Fruit fly (Drosophila melanogaster) whole organism, embryonic: ENCODE measurements around the gene dpr20.

Experiments
- CG10431 ChIP-seq: fragments of 200-800 bp; sonication (Bioruptor generic); optimal IDR thresholded peaks from 3 replicates; lab custom pipeline; 2018; ENCODE audit warnings: missing biosample characterization, mild to moderate bottlenecking, missing genetic modification characterization
- CG12299 ChIP-seq: fragments of 200-800 bp; sonication (Bioruptor generic); optimal IDR thresholded peaks from 2 replicates; lab custom pipeline; 2018; ENCODE audit warnings: missing biosample characterization, mild to moderate bottlenecking, missing genetic modification characterization
- CG14014 ChIP-seq: fragments of 200-800 bp; sonication (Bioruptor generic); IDR thresholded peaks from 2 replicates; pipeline ENCODE4 v1.3.6; 2022; ENCODE audit warnings: missing biosample characterization, missing genetic modification characterization
- CG14441 ChIP-seq: fragments of 200-800 bp; sonication (Bioruptor generic); IDR thresholded peaks from 2 replicates; pipeline ENCODE4 v1.3.6; 2022; ENCODE audit warnings: missing biosample characterization, missing genetic modification characterization
- CG15073 ChIP-seq: fragments of 200-800 bp; sonication (Bioruptor generic); optimal IDR thresholded peaks from 2 replicates; lab custom pipeline; 2016; ENCODE audit warnings: missing biosample characterization, missing genetic modification characterization
- CG17612 ChIP-seq: fragments of 200-800 bp; sonication (Bioruptor generic); IDR thresholded peaks from 2 replicates; pipeline ENCODE4 v1.3.6; 2022; ENCODE audit warnings: missing biosample characterization, missing genetic modification characterization
- CG2712 ChIP-seq: fragments of 200-800 bp; optimal IDR thresholded peaks from 3 replicates; lab custom pipeline; 2019; ENCODE audit warnings: missing biosample characterization, mild to moderate bottlenecking, missing genetic modification characterization, moderate library complexity
- CG2875 ChIP-seq: fragments of 200-800 bp; sonication (Bioruptor generic); optimal IDR thresholded peaks from 2 replicates; lab custom pipeline; 2017; ENCODE audit warnings: missing biosample characterization, mild to moderate bottlenecking, missing genetic modification characterization, missing genetic modification reagents
- CG30431 ChIP-seq: fragments of 200-800 bp; sonication (Bioruptor generic); optimal IDR thresholded peaks from 2 replicates; lab custom pipeline; 2017; ENCODE audit warnings: missing biosample characterization, missing genetic modification characterization
- CG32767 ChIP-seq: fragments of 200-800 bp; sonication (Bioruptor generic); IDR thresholded peaks from 2 replicates; pipeline ENCODE4 v1.3.6; 2022; ENCODE audit warnings: missing biosample characterization, missing genetic modification characterization
- CG3838 ChIP-seq: fragments of 200-800 bp; sonication (Bioruptor generic); optimal IDR thresholded peaks from 3 replicates; lab custom pipeline; 2016; ENCODE audit warnings: missing biosample characterization, missing genetic modification characterization
- CG7357 ChIP-seq: fragments of 200-800 bp; sonication (Bioruptor generic); IDR thresholded peaks from 3 replicates; pipeline ENCODE4 v1.3.6; 2022; ENCODE audit warnings: missing biosample characterization, missing genetic modification characterization
- CG7786 ChIP-seq: fragments of 200-800 bp; sonication (Bioruptor generic); optimal IDR thresholded peaks from 2 replicates; lab custom pipeline; 2016; ENCODE audit warnings: missing biosample characterization, missing genetic modification characterization
- CG7928 ChIP-seq: fragments of 200-800 bp; sonication (Bioruptor generic); optimal IDR thresholded peaks from 2 replicates; lab custom pipeline; 2017; ENCODE audit warnings: missing biosample characterization, mild to moderate bottlenecking, missing genetic modification characterization
- CG9817 ChIP-seq: fragments of 200-800 bp; sonication (Bioruptor generic); optimal IDR thresholded peaks from 2 replicates; lab custom pipeline; 2018; ENCODE audit warnings: missing biosample characterization, mild to moderate bottlenecking, missing genetic modification characterization, moderate library complexity
- Dbx ChIP-seq: fragments of 200-800 bp; sonication (Bioruptor generic); IDR thresholded peaks from 3 replicates; pipeline ENCODE4 v1.3.6; 2022; ENCODE audit warnings: missing biosample characterization, missing genetic modification characterization
- Fer2 ChIP-seq: fragments of 200-800 bp; sonication (Bioruptor generic); optimal IDR thresholded peaks from 2 replicates; lab custom pipeline; 2018; ENCODE audit warnings: missing biosample characterization, mild to moderate bottlenecking, missing genetic modification characterization, moderate library complexity
- Gsc ChIP-seq: fragments of 200-800 bp; sonication (Bioruptor generic); IDR thresholded peaks from 2 replicates; pipeline ENCODE4 v1.3.6; 2022; ENCODE audit warnings: missing biosample characterization, missing genetic modification characterization
- HLH3B ChIP-seq: fragments of 200-800 bp; sonication (Bioruptor generic); IDR thresholded peaks from 2 replicates; pipeline ENCODE4 v1.3.6; 2022; ENCODE audit warnings: missing biosample characterization, missing genetic modification characterization
- HmgZ ChIP-seq: fragments of 200-800 bp; sonication (Bioruptor generic); optimal IDR thresholded peaks from 2 replicates; lab custom pipeline; 2018; ENCODE audit warnings: missing biosample characterization, mild to moderate bottlenecking, missing genetic modification characterization
- Nf-YA ChIP-seq: fragments of 200-800 bp; sonication (Bioruptor generic); IDR thresholded peaks from 2 replicates; pipeline ENCODE4 v1.3.6; 2022; ENCODE audit warnings: missing biosample characterization, missing genetic modification characterization
- Opbp ChIP-seq: fragments of 200-800 bp; sonication (Bioruptor generic); IDR thresholded peaks from 3 replicates; pipeline ENCODE4 v1.3.6; 2022; ENCODE audit warnings: missing biosample characterization, missing genetic modification characterization; ENCODE audit not compliant: partially characterized antibody
- Poxn ChIP-seq: fragments of 200-800 bp; sonication (Bioruptor generic); IDR thresholded peaks from 2 replicates; pipeline ENCODE4 v1.3.6; 2022; ENCODE audit warnings: missing biosample characterization, missing genetic modification characterization
- Rx ChIP-seq: fragments of 200-800 bp; sonication (Bioruptor generic); IDR thresholded peaks from 2 replicates; pipeline ENCODE4 v1.3.6; 2022; ENCODE audit warnings: missing biosample characterization, missing genetic modification characterization
- Sry-δ ChIP-seq: fragments of 200-800 bp; sonication (Bioruptor generic); optimal IDR thresholded peaks from 2 replicates; lab custom pipeline; 2016; ENCODE audit warnings: missing biosample characterization, missing genetic modification characterization
- Ssrp ChIP-seq: fragments of 200-800 bp; sonication (Bioruptor generic); optimal IDR thresholded peaks from 2 replicates; lab custom pipeline; 2018; ENCODE audit warnings: missing biosample characterization, mild to moderate bottlenecking, missing genetic modification characterization, moderate library complexity
- Trl ChIP-seq, 3 experiments: fragments of >200 bp in 2 of 3; fragments of 200-800 bp in 1 of 3; sonication (Bioruptor generic) in 1 of 3; optimal IDR thresholded peaks; 2 replicates in 1 of 3; 3 replicates in 2 of 3; lab custom pipeline; 2016 to 2017; ENCODE audit warnings: missing biosample characterization in 1 of 3, missing genetic modification characterization in 1 of 3
- amos ChIP-seq: fragments of 200-800 bp; sonication (Bioruptor generic); IDR thresholded peaks from 2 replicates; pipeline ENCODE4 v1.3.6; 2022; ENCODE audit warnings: missing biosample characterization, missing genetic modification characterization; ENCODE audit not compliant: partially characterized antibody
- ap ChIP-seq: fragments of 200-800 bp; sonication (Bioruptor generic); IDR thresholded peaks from 2 replicates; pipeline ENCODE4 v1.3.6; 2022; ENCODE audit warnings: missing biosample characterization, missing genetic modification characterization
- bsh ChIP-seq, 2 experiments: fragments of 200-800 bp; sonication (Bioruptor generic); optimal IDR thresholded peaks; 2 replicates each; lab custom pipeline; 2017 to 2018; ENCODE audit warnings: mild to moderate bottlenecking in 2 of 2, missing biosample characterization in 2 of 2, missing genetic modification characterization in 2 of 2, moderate library complexity in 1 of 2
- cad ChIP-seq: fragments of >200 bp; optimal IDR thresholded peaks from 2 replicates; lab custom pipeline; 2017; ENCODE audit warnings: missing biosample characterization, missing genetic modification characterization
- da ChIP-seq: fragments of 200-800 bp; sonication (Bioruptor generic); optimal IDR thresholded peaks from 2 replicates; lab custom pipeline; 2016; ENCODE audit warnings: missing biosample characterization, missing genetic modification characterization
- dysf ChIP-seq: fragments of 200-800 bp; sonication (Bioruptor generic); IDR thresholded peaks from 3 replicates; pipeline ENCODE4 v1.3.6; 2022; ENCODE audit warnings: missing biosample characterization, missing genetic modification characterization
- fd3F ChIP-seq: fragments of 200-800 bp; sonication (Bioruptor generic); optimal IDR thresholded peaks from 2 replicates; lab custom pipeline; 2018; ENCODE audit warnings: missing biosample characterization, mild to moderate bottlenecking, missing genetic modification characterization, moderate library complexity
- fu2 ChIP-seq: fragments of 200-800 bp; sonication (Bioruptor generic); optimal IDR thresholded peaks from 2 replicates; lab custom pipeline; 2016; ENCODE audit warnings: missing biosample characterization, missing genetic modification characterization
- h ChIP-seq: fragments of >200 bp; optimal IDR thresholded peaks from 2 replicates; lab custom pipeline; 2017
- lmd ChIP-seq: fragments of 200-800 bp; sonication (Bioruptor generic); IDR thresholded peaks from 2 replicates; pipeline ENCODE4 v1.3.6; 2022; ENCODE audit warnings: missing biosample characterization, missing genetic modification characterization
- lola ChIP-seq, 3 experiments: fragments of >200 bp in 2 of 3; fragments of 200-800 bp in 1 of 3; sonication (Bioruptor generic) in 1 of 3; optimal IDR thresholded peaks; 2 replicates each; lab custom pipeline; 2017 to 2019; ENCODE audit warnings: missing biosample characterization in 3 of 3, missing genetic modification characterization in 3 of 3, mild to moderate bottlenecking in 1 of 3, moderate library complexity in 1 of 3
- nmo ChIP-seq: fragments of 200-800 bp; sonication (Bioruptor generic); optimal IDR thresholded peaks from 2 replicates; lab custom pipeline; 2018; ENCODE audit warnings: missing biosample characterization, mild to moderate bottlenecking, missing genetic modification characterization, moderate library complexity
- pum ChIP-seq: fragments of 200-800 bp; sonication (Bioruptor generic); optimal IDR thresholded peaks from 2 replicates; lab custom pipeline; 2016; ENCODE audit warnings: missing biosample characterization, missing genetic modification characterization
- sens ChIP-seq: fragments of 200-800 bp; sonication (Bioruptor generic); peaks from one replicate; lab custom pipeline; 2016; ENCODE audit warnings: missing biosample characterization, missing genetic modification characterization
- sens-2 ChIP-seq: fragments of 200-800 bp; sonication (Bioruptor generic); IDR thresholded peaks from 2 replicates; pipeline ENCODE4 v1.3.6; 2022; ENCODE audit warnings: missing biosample characterization, missing genetic modification characterization
- shn ChIP-seq: fragments of 200-800 bp; sonication (Bioruptor generic); optimal IDR thresholded peaks from 3 replicates; lab custom pipeline; 2016; ENCODE audit warnings: missing biosample characterization, missing genetic modification characterization
- sim ChIP-seq: fragments of 200-800 bp; sonication (Bioruptor generic); IDR thresholded peaks from 2 replicates; pipeline ENCODE4 v1.3.6; 2022; ENCODE audit warnings: missing biosample characterization, missing genetic modification characterization
- so ChIP-seq: fragments of 200-800 bp; sonication (Bioruptor generic); IDR thresholded peaks from 3 replicates; pipeline ENCODE4 v1.3.6; 2022; ENCODE audit warnings: missing biosample characterization, missing genetic modification characterization
- sob ChIP-seq: fragments of 200-800 bp; sonication (Bioruptor generic); IDR thresholded peaks from 2 replicates; pipeline ENCODE4 v1.3.6; 2022; ENCODE audit warnings: missing biosample characterization, missing genetic modification characterization
- unpg ChIP-seq: fragments of 200-800 bp; sonication (Bioruptor generic); optimal IDR thresholded peaks from 3 replicates; lab custom pipeline; 2018; ENCODE audit warnings: missing biosample characterization, mild to moderate bottlenecking, missing genetic modification characterization, moderate library complexity
- vnd ChIP-seq: fragments of 200-800 bp; sonication (Bioruptor generic); IDR thresholded peaks from 3 replicates; pipeline ENCODE4 v1.3.6; 2022; ENCODE audit warnings: missing biosample characterization, missing genetic modification characterization; ENCODE audit not compliant: partially characterized antibody
- yki ChIP-seq: fragments of >200 bp; optimal IDR thresholded peaks from 3 replicates; lab custom pipeline; 2018

Gene dpr20

DNA sequence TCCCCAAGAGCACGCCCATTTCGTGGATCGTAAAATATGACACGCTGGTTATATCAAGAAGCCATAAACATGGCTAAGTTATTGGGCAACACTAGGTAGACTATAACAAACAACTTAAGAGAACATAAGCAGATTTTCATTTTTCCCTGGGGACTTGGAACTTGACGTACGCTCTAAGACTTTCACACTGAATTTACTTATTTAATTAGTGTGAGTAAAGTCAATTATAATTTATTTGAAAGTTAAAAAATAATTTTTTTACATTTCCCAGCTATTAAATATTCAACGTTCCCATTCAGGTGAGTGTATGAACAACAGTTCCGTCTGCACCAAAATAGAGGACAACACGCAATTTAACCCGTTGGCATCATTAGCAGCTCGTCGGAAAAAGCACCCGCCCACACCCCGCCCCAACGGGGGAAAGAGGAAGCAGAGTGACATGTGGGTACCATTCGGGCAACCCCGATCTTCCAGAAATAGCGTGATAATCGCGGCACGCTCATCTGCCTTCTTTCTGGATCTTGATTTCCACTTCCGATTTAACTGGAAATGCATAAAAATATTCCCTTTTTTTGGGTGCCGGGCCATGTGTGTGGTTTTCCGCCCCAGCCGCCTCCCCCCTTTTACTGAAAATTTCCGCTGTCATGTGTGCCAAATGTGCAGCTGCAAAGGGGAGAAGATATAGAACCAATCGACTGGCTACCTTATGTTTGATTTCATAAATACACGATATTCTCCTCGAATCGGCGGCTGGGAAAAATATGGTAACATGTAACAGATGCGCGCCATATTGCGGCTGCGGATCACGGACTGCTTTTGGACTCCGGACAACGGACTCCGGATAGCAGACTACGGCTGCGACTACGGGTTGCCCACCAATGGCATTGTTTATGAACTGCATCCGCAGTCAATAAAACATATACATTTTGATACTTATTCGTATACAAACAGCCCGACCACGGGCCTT is 41.5 kb downstream of the dpr20 start (continued):
- TF ChIP-seq dysf (GFP tag; lab: Robert Waterston, UW) (peak; percentile 52; the same call in 2 of the 3 replicates), CG14441 (GFP tag; lab: Robert Waterston, UW) (peak; percentile 35; the same call in 1 of the 2 replicates), h (lab: Kevin White, UChicago) (no peak), Opbp (no peak), CG12299 (tag; lab: Kevin White, UChicago) (no peak), pum (GFP tag; lab: Kevin White, UChicago) (no peak), CG10431 (GFP tag; lab: Kevin White, UChicago) (no peak), CG2712 (peak; percentile 32), yki (lab: Kevin White, UChicago) (no peak), lmd (peak; percentile 58), HLH3B (peak; percentile 53; the same call in 1 of the 2 replicates), Rx (GFP tag; lab: Robert Waterston, UW) (peak; percentile 33; the same call in 1 of the 2 replicates), Fer2 (no peak), nmo (GFP tag; lab: Kevin White, UChicago) (peak; percentile 40), CG9817 (no peak), ap (GFP tag; lab: Robert Waterston, UW) (0 out of 2 replicates have a peak, but pooled peaks have one; percentile 33), fu2 (GFP tag; lab: Kevin White, UChicago) (no peak), CG14014 (GFP tag; lab: Robert Waterston, UW) (no peak), CG30431 (GFP tag; lab: Kevin White, UChicago) (no peak), shn (no peak), lola (GFP tag; optimal IDR thresholded peaks at IDR 0.05; lab: Kevin White, UChicago) (no peak), Trl (optimal IDR thresholded peaks at IDR 0.05; lab: Kevin White, UChicago) (no peak), Trl (GFP tag; optimal IDR thresholded peaks at IDR 0.05; lab: Kevin White, UChicago) (no peak), Sry-δ (GFP tag; lab: Kevin White, UChicago) (no peak), da (peak; percentile 22), CG7928 (GFP tag; lab: Kevin White, UChicago) (no peak), bsh (GFP tag; optimal IDR thresholded peaks at IDR 0.05; lab: Kevin White, UChicago) (peak in 1 of 2 experiments; percentile 44), vnd (GFP tag; lab: Robert Waterston, UW) (no peak), sim (GFP tag; lab: Robert Waterston, UW) (no peak), CG17612 (GFP tag; lab: Robert Waterston, UW) (no peak), CG7357 (GFP tag; lab: Robert Waterston, UW) (no peak), HmgZ (tag; lab: Kevin White, UChicago) (no peak), CG2875 (GFP tag; lab: Kevin White, UChicago) (no peak), Nf-YA (peak; percentile 44; the same call in 1 of the 2 replicates), CG7786 (no peak), Dbx (GFP tag; lab: Robert Waterston, UW) (no peak), unpg (GFP tag; lab: Kevin White, UChicago) (no peak), cad (GFP tag; lab: Kevin White, UChicago) (no peak), CG32767 (GFP tag; lab: Robert Waterston, UW) (no peak; the same call in 1 of the 2 replicates), CG3838 (GFP tag; lab: Kevin White, UChicago) (no peak), Poxn (GFP tag; lab: Robert Waterston, UW) (no peak), Ssrp (tag; lab: Kevin White, UChicago) (peak; percentile 49), so (GFP tag; lab: Robert Waterston, UW) (0 out of 3 replicates have a peak, but pooled peaks have one; percentile 51), amos (GFP tag; lab: Robert Waterston, UW) (no peak), sens (GFP tag; lab: Kevin White, UChicago) (no peak), Gsc (GFP tag; lab: Robert Waterston, UW) (0 out of 2 replicates have a peak, but pooled peaks have one; percentile 29), CG15073 (GFP tag; lab: Kevin White, UChicago) (no peak), fd3F (GFP tag; lab: Kevin White, UChicago) (no peak), sob (GFP tag; lab: Robert Waterston, UW) (peak; percentile 14; the same call in 1 of the 2 replicates), sens-2 (GFP tag; lab: Robert Waterston, UW) (0 out of 2 replicates have a peak, but pooled peaks have one; percentile 17)
